Worm (Caenorhabditis elegans) whole organism, L3 larva: Measurements from ENCODE around the gene acr-3.

Experiments used
- aly-2 ChIP-seq: fragments of 150-350 bp; optimal IDR thresholded peaks from 2 replicates; lab custom pipeline; 2014; ENCODE audit warnings: missing biosample characterization, missing genetic modification characterization
- ama-1 ChIP-seq: fragments of 150-350 bp; optimal IDR thresholded peaks from 2 replicates; lab custom pipeline; 2018
- ceh-16 ChIP-seq: sonication (generic microtip); optimal IDR thresholded peaks from 2 replicates; lab custom pipeline; 2017; ENCODE audit warnings: missing biosample characterization, missing genetic modification characterization
- ceh-28 ChIP-seq: fragments of 150-350 bp; optimal IDR thresholded peaks from 2 replicates; lab custom pipeline; 2014; ENCODE audit warnings: missing biosample characterization, missing genetic modification reagents, missing genetic modification characterization
- ceh-9 ChIP-seq: sonication (generic microtip); optimal IDR thresholded peaks from 2 replicates; lab custom pipeline; 2018; ENCODE audit warnings: missing biosample characterization, missing genetic modification characterization
- daf-12 ChIP-seq: fragments of 150-350 bp; optimal IDR thresholded peaks from 2 replicates; lab custom pipeline; 2014; ENCODE audit warnings: missing biosample characterization, missing genetic modification reagents, missing genetic modification characterization
- egl-27 ChIP-seq: sonication (generic microtip); optimal IDR thresholded peaks from 4 replicates; lab custom pipeline; 2017; ENCODE audit warnings: missing biosample characterization, missing genetic modification reagents, missing genetic modification characterization
- elt-1 ChIP-seq: fragments of 150-350 bp; optimal IDR thresholded peaks from 2 replicates; lab custom pipeline; 2014; ENCODE audit warnings: missing biosample characterization, missing genetic modification characterization
- elt-2 ChIP-seq: sonication (generic microtip); optimal IDR thresholded peaks from 2 replicates; lab custom pipeline; 2016; ENCODE audit warnings: missing genetic modification reagents, mild to moderate bottlenecking, missing genetic modification characterization, missing compliant biosample characterization
- elt-3 ChIP-seq, 3 experiments: fragments of 150-350 bp in 1 of 3; sonication (generic microtip) in 2 of 3; optimal IDR thresholded peaks; 2 replicates in 2 of 3; 4 replicates in 1 of 3; lab custom pipeline; 2014 to 2017; ENCODE audit warnings: missing biosample characterization in 3 of 3, missing genetic modification characterization in 3 of 3
- eor-1 ChIP-seq, 2 experiments: fragments of 150-350 bp; optimal IDR thresholded peaks; 2 replicates each; lab custom pipeline; 2014 to 2018; ENCODE audit warnings: missing biosample characterization in 2 of 2, missing genetic modification characterization in 2 of 2
- fkh-2 ChIP-seq: fragments of 150-350 bp; optimal IDR thresholded peaks from 2 replicates; lab custom pipeline; 2014; ENCODE audit warnings: missing biosample characterization, missing genetic modification reagents, missing genetic modification characterization
- fos-1 ChIP-seq: fragments of 150-350 bp; optimal IDR thresholded peaks from 2 replicates; lab custom pipeline; 2014; ENCODE audit warnings: missing biosample characterization, missing genetic modification characterization
- hmg-11 ChIP-seq: sonication (generic microtip); optimal IDR thresholded peaks from 2 replicates; lab custom pipeline; 2016; ENCODE audit warnings: missing genetic modification characterization, missing compliant biosample characterization
- jun-1 ChIP-seq: fragments of 150-350 bp; optimal IDR thresholded peaks from 2 replicates; lab custom pipeline; 2014; ENCODE audit warnings: missing biosample characterization, missing genetic modification reagents, missing genetic modification characterization
- lin-15B ChIP-seq: fragments of 150-350 bp; optimal IDR thresholded peaks from 2 replicates; lab custom pipeline; 2014; ENCODE audit warnings: missing biosample characterization, missing genetic modification characterization
- lin-39 ChIP-seq: fragments of 150-350 bp; optimal IDR thresholded peaks from 2 replicates; lab custom pipeline; 2018; ENCODE audit warnings: missing biosample characterization, missing genetic modification reagents, missing genetic modification characterization
- lsy-12 ChIP-seq: sonication (generic microtip); optimal IDR thresholded peaks from 2 replicates; lab custom pipeline; 2016; ENCODE audit warnings: mild to moderate bottlenecking, missing genetic modification characterization, missing compliant biosample characterization
- mdl-1 ChIP-seq: fragments of 150-350 bp; optimal IDR thresholded peaks from 2 replicates; lab custom pipeline; 2014; ENCODE audit warnings: missing biosample characterization, missing genetic modification characterization
- mml-1 ChIP-seq: fragments of 150-350 bp; sonication (generic microtip); optimal IDR thresholded peaks from 3 replicates; lab custom pipeline; 2014; ENCODE audit warnings: missing biosample characterization, missing genetic modification characterization
- nhr-11 ChIP-seq: fragments of 150-350 bp; optimal IDR thresholded peaks from 2 replicates; lab custom pipeline; 2014; ENCODE audit warnings: missing biosample characterization, missing genetic modification characterization
- nhr-12 ChIP-seq: fragments of 150-350 bp; optimal IDR thresholded peaks from 2 replicates; lab custom pipeline; 2014; ENCODE audit warnings: missing biosample characterization, missing genetic modification characterization
- nhr-237 ChIP-seq: fragments of 150-350 bp; optimal IDR thresholded peaks from 2 replicates; lab custom pipeline; 2014; ENCODE audit warnings: missing biosample characterization, missing genetic modification characterization
- nhr-25 ChIP-seq: sonication (generic microtip); optimal IDR thresholded peaks from 2 replicates; lab custom pipeline; 2017; ENCODE audit warnings: missing biosample characterization, missing genetic modification characterization
- nhr-28 ChIP-seq: fragments of 150-350 bp; optimal IDR thresholded peaks from 2 replicates; lab custom pipeline; 2014; ENCODE audit warnings: missing biosample characterization, missing genetic modification characterization
- nhr-76 ChIP-seq: fragments of 150-350 bp; sonication (generic microtip); optimal IDR thresholded peaks from 5 replicates; lab custom pipeline; 2014; ENCODE audit warnings: missing biosample characterization, missing genetic modification characterization
- pha-4 ChIP-seq: fragments of 150-350 bp; optimal IDR thresholded peaks from 2 replicates; lab custom pipeline; 2014; ENCODE audit warnings: missing biosample characterization, missing genetic modification reagents, missing genetic modification characterization
- pqm-1 ChIP-seq: fragments of 150-350 bp; optimal IDR thresholded peaks from 2 replicates; lab custom pipeline; 2017; ENCODE audit warnings: missing biosample characterization, missing genetic modification characterization, inconsistent platforms
- sea-2 ChIP-seq: fragments of 150-350 bp; sonication (generic microtip); optimal IDR thresholded peaks from 4 replicates; lab custom pipeline; 2014; ENCODE audit warnings: missing biosample characterization, missing genetic modification reagents, missing genetic modification characterization
- snpc-4 ChIP-seq: fragments of 150-350 bp; optimal IDR thresholded peaks from 2 replicates; lab custom pipeline; 2014; ENCODE audit warnings: missing biosample characterization, missing genetic modification characterization
- tbx-2 ChIP-seq: sonication (generic microtip); optimal IDR thresholded peaks from 2 replicates; lab custom pipeline; 2016; ENCODE audit warnings: mild to moderate bottlenecking, missing genetic modification characterization, missing compliant biosample characterization
- unc-39 ChIP-seq: sonication (generic microtip); optimal IDR thresholded peaks from 4 replicates; lab custom pipeline; 2017; ENCODE audit warnings: missing biosample characterization, missing genetic modification characterization
- unc-62 ChIP-seq: fragments of 150-350 bp; sonication (generic microtip); optimal IDR thresholded peaks from 4 replicates; lab custom pipeline; 2014; ENCODE audit warnings: missing biosample characterization, missing genetic modification reagents, missing genetic modification characterization
- ztf-4 ChIP-seq: fragments of 150-350 bp; optimal IDR thresholded peaks from 2 replicates; lab custom pipeline; 2014; ENCODE audit warnings: missing biosample characterization, missing genetic modification characterization

acr-3 gene

ce11 chrX:6687345-6687744 lies 22.0 kb upstream of the acr-3 start:
- peak; percentile 52 for TF ChIP-seq lin-39 (tag; lab: Kevin White, UChicago)
- TF ChIP-seq hmg-11 (tag; lab: Kevin White, UChicago) = no peak

- no peak for TF ChIP-seq ama-1 (lab: Kevin White, UChicago)
- no peak for TF ChIP-seq egl-27 (tag; lab: Kevin White, UChicago)
- TF ChIP-seq aly-2 (tag; lab: Kevin White, UChicago) = no peak
- TF ChIP-seq ceh-16 (tag; lab: Kevin White, UChicago) = no peak
- TF ChIP-seq ceh-28 (tag; lab: Kevin White, UChicago) = no peak
- TF ChIP-seq nhr-12 (tag; lab: Kevin White, UChicago) = no peak
- TF ChIP-seq mdl-1 (tag; lab: Kevin White, UChicago) = no peak
- TF ChIP-seq eor-1 (tag; optimal IDR thresholded peaks at IDR 0.05; lab: Kevin White, UChicago) = no peak
- no peak for TF ChIP-seq lin-15B (tag; lab: Kevin White, UChicago)
- no peak for TF ChIP-seq mml-1
- no peak for TF ChIP-seq nhr-28 (tag; lab: Kevin White, UChicago)
- TF ChIP-seq elt-2 (tag; lab: Kevin White, UChicago) = no peak
- TF ChIP-seq nhr-237 (tag; lab: Kevin White, UChicago) = no peak
- no peak for TF ChIP-seq sea-2
- TF ChIP-seq, all 47 proteins: peak for 0
Observed at ce11 chrX:6687756-6688155, 21.6 kb upstream of the acr-3 start.

ce11 chrX:6688953-6689562 lies 20.3 kb upstream of the acr-3 start:
- peak; percentile 94 for TF ChIP-seq elt-1 (tag; lab: Kevin White, UChicago)
- TF ChIP-seq unc-62 (GFP tag; lab: Kevin White, UChicago) = peak; percentile 32
- TF ChIP-seq ceh-16 (tag; lab: Kevin White, UChicago) = no peak
- TF ChIP-seq lin-39 (tag; lab: Kevin White, UChicago) = peak; percentile 20

ce11 chrX:6689985-6690384 lies 19.4 kb upstream of the acr-3 start, which contains the start of gene F38B6.6:
Gene F38B6.6, minus strand, starts transcription at chrX:6690085.
- no peak for TF ChIP-seq nhr-12 (tag; lab: Kevin White, UChicago)
- no peak for TF ChIP-seq ceh-16 (tag; lab: Kevin White, UChicago)

- TF ChIP-seq egl-27 (tag; lab: Kevin White, UChicago) (no peak), elt-1 (tag; lab: Kevin White, UChicago) (no peak), eor-1 (tag; optimal IDR thresholded peaks at IDR 0.05; lab: Kevin White, UChicago) (no peak), elt-3 (tag; optimal IDR thresholded peaks at IDR 0.05; lab: Kevin White, UChicago) (no peak), lsy-12 (no peak), unc-62 (GFP tag; lab: Kevin White, UChicago) (no peak), nhr-12 (tag; lab: Kevin White, UChicago) (no peak), nhr-25 (tag; lab: Kevin White, UChicago) (no peak), fos-1 (no peak)
Observed at ce11 chrX:6691653-6692052, 17.7 kb upstream of the acr-3 start.

ce11 chrX:6692896-6693295 lies 16.4 kb upstream of the acr-3 start:
- TF ChIP-seq unc-39 = no peak
- no peak for TF ChIP-seq nhr-25 (tag; lab: Kevin White, UChicago)
- no peak for TF ChIP-seq elt-2 (tag; lab: Kevin White, UChicago)
- no peak for TF ChIP-seq sea-2
- TF ChIP-seq snpc-4 (tag; lab: Kevin White, UChicago) = no peak
- no peak for TF ChIP-seq tbx-2
- no peak for TF ChIP-seq nhr-76 (tag; lab: Kevin White, UChicago)
- TF ChIP-seq, all 47 proteins: peak for 0

ce11 chrX:6693331-6693730 lies 16.0 kb upstream of the acr-3 start, which contains the start of gene F38B6.3:
Gene F38B6.3, plus strand, starts transcription at chrX:6693631.
- no peak for TF ChIP-seq ama-1 (lab: Kevin White, UChicago)
- no peak for TF ChIP-seq jun-1
- TF ChIP-seq pha-4 (tag; lab: Kevin White, UChicago) = no peak
- TF ChIP-seq nhr-11 = no peak
- TF ChIP-seq fos-1 = no peak
- TF ChIP-seq mml-1 = no peak
- no peak for TF ChIP-seq ceh-9
- no peak for TF ChIP-seq nhr-28 (tag; lab: Kevin White, UChicago)
- no peak for TF ChIP-seq ztf-4 (tag; lab: Kevin White, UChicago)
- TF ChIP-seq egl-27 (tag; lab: Kevin White, UChicago) = no peak
- no peak for TF ChIP-seq daf-12 (tag; lab: Kevin White, UChicago)
- no peak for TF ChIP-seq nhr-237 (tag; lab: Kevin White, UChicago)
- no peak for TF ChIP-seq fkh-2 (tag; lab: Kevin White, UChicago)
- no peak for TF ChIP-seq pqm-1 (tag; lab: Kevin White, UChicago)
- no peak for TF ChIP-seq lin-39 (tag; lab: Kevin White, UChicago)
